Worm (Caenorhabditis elegans): ENCODE measurements around the gene R12B2.3.

The R12B2.3 gene

DNA sequence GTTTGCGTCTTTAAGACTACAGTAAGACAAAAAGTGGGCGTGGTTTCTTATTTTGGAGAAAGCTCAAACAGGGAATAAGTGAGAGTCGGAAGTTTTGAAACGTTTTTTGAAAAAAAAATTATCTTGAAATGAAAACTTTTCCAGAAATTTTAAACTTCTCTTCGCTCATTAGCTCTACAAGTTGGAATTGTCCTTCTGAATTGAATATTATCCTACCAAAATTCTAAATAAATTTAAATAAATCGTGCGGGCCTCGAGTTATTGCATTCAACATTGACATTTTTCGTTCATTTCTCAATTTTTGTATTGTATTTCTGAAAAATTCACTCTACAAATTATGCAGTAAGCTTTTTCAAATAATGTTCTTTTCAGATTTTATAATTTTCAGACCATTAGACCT is at the start of gene R12B2.3:
R12B2.3 (plus strand) TSS at position 301 of the 400 bp plus-strand sequence.
- TF ChIP-seq F13C5.2 (tag; optimal IDR thresholded peaks at IDR 0.05) (no peak), aly-1 (tag; optimal IDR thresholded peaks at IDR 0.05) (no peak)

DNA sequence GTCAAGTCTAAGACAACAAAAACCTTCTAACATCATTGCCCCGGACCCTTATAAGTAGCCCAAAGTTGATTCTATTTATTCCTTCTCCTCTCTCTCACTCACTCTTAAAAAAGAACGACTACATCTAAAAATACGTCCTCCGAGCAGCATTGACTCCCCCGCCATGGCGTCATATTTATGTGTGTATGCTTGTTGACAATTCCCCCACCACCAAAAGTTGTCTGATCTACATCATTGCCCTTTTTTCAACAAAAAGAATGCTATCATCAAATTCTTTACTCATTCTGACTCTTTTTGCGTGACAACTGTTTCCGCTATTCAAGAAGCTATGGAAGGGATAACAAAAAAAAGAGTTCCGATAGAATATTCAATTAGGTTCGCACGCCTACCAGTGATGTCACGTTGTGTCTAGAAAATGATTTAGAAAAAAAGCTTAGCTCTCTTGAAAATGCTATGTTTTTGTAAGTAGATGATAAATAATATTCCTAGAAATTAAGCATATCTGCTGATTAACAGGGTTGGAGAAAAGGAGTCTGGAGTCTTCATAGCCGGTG is 47.8 kb upstream of the R12B2.3 start:
- TF ChIP-seq tra-4 (tag; optimal IDR thresholded peaks at IDR 0.05) (no peak), flt-1 (GFP tag; IDR thresholded peaks at IDR 0.05) (no peak), tbx-37 (GFP tag; conservative IDR thresholded peaks at IDR 0.05) (no peak), sea-1 (GFP tag; conservative IDR thresholded peaks at IDR 0.05) (no peak), aly-1 (tag; optimal IDR thresholded peaks at IDR 0.05) (no peak), ceh-36 (tag; optimal IDR thresholded peaks at IDR 0.05) (no peak), hmbx-1 (tag; optimal IDR thresholded peaks at IDR 0.05) (no peak), pes-1 (GFP tag; IDR thresholded peaks at IDR 0.05) (no peak), ceh-13 (GFP tag; optimal IDR thresholded peaks at IDR 0.05) (no peak), F13C5.2 (tag; optimal IDR thresholded peaks at IDR 0.05) (no peak), scrt-1 (GFP tag; IDR thresholded peaks at IDR 0.05) (no peak), tbx-11 (GFP tag; IDR thresholded peaks at IDR 0.05) (no peak), B0310.2 (tag; optimal IDR thresholded peaks at IDR 0.05) (no peak), hmg-4 (GFP tag; optimal IDR thresholded peaks at IDR 0.05) (no peak)

DNA sequence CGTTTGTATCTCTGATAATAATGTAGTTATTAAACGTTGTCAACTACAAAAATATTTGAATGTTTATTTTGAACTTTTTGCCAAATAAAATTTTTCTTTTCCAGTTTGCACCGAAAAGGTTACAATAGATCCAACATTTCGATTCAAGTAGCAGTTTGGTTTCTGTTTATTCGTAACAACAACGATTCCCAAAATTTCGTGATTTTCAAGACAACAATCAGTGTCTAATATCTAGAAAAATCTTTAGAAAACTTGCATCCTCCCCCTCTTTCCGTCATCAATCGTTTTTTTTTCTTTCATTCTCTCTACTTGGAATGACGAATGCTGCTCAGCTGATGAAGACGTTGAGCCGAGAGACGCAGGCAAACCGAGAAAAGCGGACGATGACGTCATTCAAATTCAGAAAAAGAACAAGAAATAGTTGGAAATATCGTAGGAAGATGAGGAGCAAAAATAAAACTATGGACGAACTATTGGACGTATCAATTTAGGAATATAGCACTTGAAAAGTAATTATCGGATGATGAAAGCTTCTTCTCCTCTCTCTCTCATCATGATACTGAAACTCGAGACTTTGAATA is 46.8 kb upstream of the R12B2.3 start:
- TF ChIP-seq tbx-37 (GFP tag; conservative IDR thresholded peaks at IDR 0.05) (no peak), flt-1 (GFP tag; IDR thresholded peaks at IDR 0.05) (no peak), hmg-4 (GFP tag; optimal IDR thresholded peaks at IDR 0.05) (no peak), B0310.2 (tag; optimal IDR thresholded peaks at IDR 0.05) (no peak), ets-7 (tag; optimal IDR thresholded peaks at IDR 0.05) (no peak), ceh-36 (tag; optimal IDR thresholded peaks at IDR 0.05) (no peak), hnd-1 (tag; optimal IDR thresholded peaks at IDR 0.05) (no peak), F13C5.2 (tag; optimal IDR thresholded peaks at IDR 0.05) (no peak), hmbx-1 (tag; optimal IDR thresholded peaks at IDR 0.05) (no peak), pes-1 (GFP tag; IDR thresholded peaks at IDR 0.05) (no peak), tra-4 (tag; optimal IDR thresholded peaks at IDR 0.05) (no peak)

DNA sequence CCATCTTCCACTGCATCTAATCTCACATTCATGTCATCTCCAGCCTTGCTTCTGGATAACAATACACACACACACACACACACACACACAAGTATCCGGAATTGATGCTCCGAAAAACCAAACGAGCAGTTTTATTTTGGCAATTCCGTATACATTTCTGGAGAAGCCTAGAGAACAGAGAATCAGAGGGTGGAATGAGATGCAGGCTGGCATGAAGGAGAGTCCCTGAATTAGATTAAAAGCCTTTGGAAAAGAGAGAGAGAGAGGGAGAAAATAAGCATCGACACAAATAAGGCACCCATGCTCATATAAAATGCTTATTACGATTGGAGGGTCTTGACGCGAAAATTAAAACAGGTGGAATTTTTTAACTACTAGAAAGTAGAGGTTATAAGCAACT is 44.7 kb upstream of the R12B2.3 start:
- TF ChIP-seq ceh-13 (GFP tag; optimal IDR thresholded peaks at IDR 0.05), result no peak
- TF ChIP-seq hmbx-1 (tag; optimal IDR thresholded peaks at IDR 0.05), result no peak
- TF ChIP-seq ama-1 (optimal IDR thresholded peaks at IDR 0.05), result no peak
- TF ChIP-seq aly-1 (tag; optimal IDR thresholded peaks at IDR 0.05), result no peak
- no peak for TF ChIP-seq tra-4 (tag; optimal IDR thresholded peaks at IDR 0.05)
- TF ChIP-seq ets-7 (tag; optimal IDR thresholded peaks at IDR 0.05), result no peak
- no peak for TF ChIP-seq scrt-1 (GFP tag; IDR thresholded peaks at IDR 0.05)
- TF ChIP-seq hmg-4 (GFP tag; optimal IDR thresholded peaks at IDR 0.05), result no peak

DNA sequence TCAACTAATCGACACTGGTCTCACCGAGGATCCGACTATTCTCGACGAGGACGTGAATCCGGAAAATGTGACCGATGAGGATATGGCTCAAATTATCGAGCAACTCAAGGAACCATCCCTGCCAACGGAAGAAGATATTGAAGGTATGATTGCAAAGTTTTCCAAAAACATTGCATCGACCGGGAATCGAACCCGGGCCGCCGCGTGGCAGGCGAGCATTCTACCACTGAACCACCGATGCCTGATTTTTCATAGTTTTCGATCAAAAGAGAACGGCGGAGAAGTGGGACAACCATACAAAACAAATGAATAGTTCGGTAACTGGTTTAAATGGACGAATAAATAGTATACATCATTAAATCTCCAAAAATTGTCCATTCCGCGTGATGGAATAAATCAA is 43.5 kb upstream of the R12B2.3 start:
- TF ChIP-seq aly-1 (tag; optimal IDR thresholded peaks at IDR 0.05) (no peak), flt-1 (GFP tag; IDR thresholded peaks at IDR 0.05) (no peak), ceh-36 (tag; optimal IDR thresholded peaks at IDR 0.05) (no peak), F13C5.2 (tag; optimal IDR thresholded peaks at IDR 0.05) (no peak), hmbx-1 (tag; optimal IDR thresholded peaks at IDR 0.05) (no peak), hnd-1 (tag; optimal IDR thresholded peaks at IDR 0.05) (no peak), hmg-4 (GFP tag; optimal IDR thresholded peaks at IDR 0.05) (no peak)

DNA sequence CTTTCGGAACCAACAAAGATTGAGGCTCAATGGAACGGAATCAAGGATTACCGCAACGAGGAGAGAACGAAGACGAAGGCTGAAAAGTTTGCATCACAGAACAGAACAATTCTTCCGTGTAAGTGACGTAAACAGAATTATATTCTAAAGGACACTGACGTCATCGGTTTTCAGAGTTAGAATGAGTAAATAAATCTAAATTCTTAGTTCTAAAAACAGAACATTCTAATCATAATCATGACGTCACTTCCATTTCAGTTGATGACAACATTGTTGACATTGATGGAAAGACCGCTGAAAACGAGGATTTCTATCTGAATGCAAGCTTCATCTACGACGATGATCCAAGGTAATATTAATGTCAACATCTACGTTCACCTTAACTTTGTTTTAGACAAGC is 41.4 kb upstream of the R12B2.3 start:
- TF ChIP-seq pes-1 (GFP tag; IDR thresholded peaks at IDR 0.05) (no peak), tra-4 (tag; optimal IDR thresholded peaks at IDR 0.05) (no peak), aly-1 (tag; optimal IDR thresholded peaks at IDR 0.05) (no peak), tbx-11 (GFP tag; IDR thresholded peaks at IDR 0.05) (no peak), B0310.2 (tag; optimal IDR thresholded peaks at IDR 0.05) (no peak), ets-7 (tag; optimal IDR thresholded peaks at IDR 0.05) (no peak), hnd-1 (tag; optimal IDR thresholded peaks at IDR 0.05) (no peak), sea-1 (GFP tag; conservative IDR thresholded peaks at IDR 0.05) (no peak), flt-1 (GFP tag; IDR thresholded peaks at IDR 0.05) (no peak)

DNA sequence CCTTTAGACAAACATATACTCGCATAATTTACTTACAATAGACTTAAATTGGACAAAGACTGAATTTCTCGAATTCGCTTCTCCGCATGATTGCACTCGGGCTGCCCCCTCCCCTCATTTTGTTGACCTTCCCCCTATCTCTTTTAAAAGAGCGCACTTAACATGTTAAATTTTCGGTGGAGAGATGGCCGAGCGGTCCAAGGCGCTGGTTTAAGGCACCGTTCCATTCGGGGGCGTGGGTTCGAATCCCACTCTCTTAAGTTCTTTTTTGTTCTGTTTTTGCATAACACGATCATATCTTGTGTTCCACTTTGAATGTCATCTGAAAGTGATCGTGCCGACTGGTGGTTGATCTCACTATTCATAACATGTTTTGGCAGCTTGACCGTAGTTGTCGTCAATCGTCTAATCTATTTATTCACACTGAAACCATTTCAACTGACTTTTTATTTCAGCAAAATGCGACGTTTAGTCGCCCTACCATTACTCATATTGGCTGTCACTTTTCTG is 35.6 kb upstream of the R12B2.3 start, which contains the start of gene cutl-23:
cutl-23 (plus strand) TSS at position 460 of the 510 bp plus-strand sequence.
- TF ChIP-seq ets-7 (tag; optimal IDR thresholded peaks at IDR 0.05) (no peak), ceh-36 (tag; optimal IDR thresholded peaks at IDR 0.05) (peak; percentile 15), hmbx-1 (tag; optimal IDR thresholded peaks at IDR 0.05) (no peak), ama-1 (optimal IDR thresholded peaks at IDR 0.05) (no peak), tbx-37 (GFP tag; conservative IDR thresholded peaks at IDR 0.05) (peak; percentile 41; the same call in 1 of the 2 replicates), B0310.2 (tag; optimal IDR thresholded peaks at IDR 0.05) (no peak), pes-1 (GFP tag; IDR thresholded peaks at IDR 0.05) (no peak), hnd-1 (tag; optimal IDR thresholded peaks at IDR 0.05) (peak; percentile 26), tbx-11 (GFP tag; IDR thresholded peaks at IDR 0.05) (no peak; the same call in 1 of the 2 replicates), aly-1 (tag; optimal IDR thresholded peaks at IDR 0.05) (no peak), flt-1 (GFP tag; IDR thresholded peaks at IDR 0.05) (peak; percentile 59; the same call in 1 of the 2 replicates), sea-1 (GFP tag; conservative IDR thresholded peaks at IDR 0.05) (0 out of 2 replicates have a peak, but pooled peaks have one; percentile 63), ceh-13 (GFP tag; optimal IDR thresholded peaks at IDR 0.05) (no peak), hmg-4 (GFP tag; optimal IDR thresholded peaks at IDR 0.05) (peak; percentile 55), F13C5.2 (tag; optimal IDR thresholded peaks at IDR 0.05) (peak; percentile 60), scrt-1 (GFP tag; IDR thresholded peaks at IDR 0.05) (peak; percentile 52; the same call in 1 of the 2 replicates), tra-4 (tag; optimal IDR thresholded peaks at IDR 0.05) (no peak)

DNA sequence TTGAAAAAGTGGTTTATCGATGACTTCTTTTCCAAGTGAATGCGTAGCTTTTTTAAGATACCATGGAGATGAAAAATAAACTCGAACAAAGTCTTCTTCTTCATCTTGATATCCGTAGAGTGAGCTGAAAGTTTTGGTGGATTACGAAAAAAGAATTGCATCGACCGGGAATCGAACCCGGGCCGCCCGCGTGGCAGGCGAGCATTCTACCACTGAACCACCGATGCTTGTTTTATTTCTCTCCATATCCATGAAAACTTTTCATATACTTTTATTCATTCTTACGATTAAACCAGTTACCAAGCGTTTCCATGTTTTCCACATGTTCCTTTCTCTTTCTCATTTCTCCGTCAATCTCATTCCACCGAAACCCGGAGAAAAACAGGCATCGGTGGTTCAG is 23.3 kb upstream of the R12B2.3 start:
- TF ChIP-seq ceh-13 (GFP tag; optimal IDR thresholded peaks at IDR 0.05) (no peak), hmbx-1 (tag; optimal IDR thresholded peaks at IDR 0.05) (no peak), hnd-1 (tag; optimal IDR thresholded peaks at IDR 0.05) (no peak), pes-1 (GFP tag; IDR thresholded peaks at IDR 0.05) (no peak), hmg-4 (GFP tag; optimal IDR thresholded peaks at IDR 0.05) (no peak), tbx-37 (GFP tag; conservative IDR thresholded peaks at IDR 0.05) (no peak), B0310.2 (tag; optimal IDR thresholded peaks at IDR 0.05) (no peak), ceh-36 (tag; optimal IDR thresholded peaks at IDR 0.05) (no peak), tra-4 (tag; optimal IDR thresholded peaks at IDR 0.05) (no peak), sea-1 (GFP tag; conservative IDR thresholded peaks at IDR 0.05) (no peak), flt-1 (GFP tag; IDR thresholded peaks at IDR 0.05) (no peak), ets-7 (tag; optimal IDR thresholded peaks at IDR 0.05) (no peak), tbx-11 (GFP tag; IDR thresholded peaks at IDR 0.05) (no peak), aly-1 (tag; optimal IDR thresholded peaks at IDR 0.05) (no peak), scrt-1 (GFP tag; IDR thresholded peaks at IDR 0.05) (no peak), ama-1 (optimal IDR thresholded peaks at IDR 0.05) (no peak), F13C5.2 (tag; optimal IDR thresholded peaks at IDR 0.05) (no peak)

Data from whole organism, early embryonic.